Fruit fly (Drosophila melanogaster): Measurements from ENCODE around the gene Sap-r.

Gene Sap-r

dm6 chr3R:30842199-30842598, 46.7 kb downstream of the Sap-r start:
- no peak for TF ChIP-seq cnc (optimal IDR thresholded peaks at IDR 0.05)
- no peak for TF ChIP-seq pad (GFP tag; optimal IDR thresholded peaks at IDR 0.05)
- TF ChIP-seq toe (GFP tag; optimal IDR thresholded peaks at IDR 0.05), result no peak
- TF ChIP-seq kay (GFP tag; ENCODE audit: borderline replicate concordance), result no peak
- no peak for TF ChIP-seq CG14711 (tag; optimal IDR thresholded peaks at IDR 0.05)
- TF ChIP-seq Hr96 (GFP tag; optimal IDR thresholded peaks at IDR 0.05), result no peak
- TF ChIP-seq CG12768 (GFP tag; optimal IDR thresholded peaks at IDR 0.05), result no peak
- TF ChIP-seq bab1 (GFP tag; optimal IDR thresholded peaks at IDR 0.05), result no peak
- no peak for TF ChIP-seq Mnt (GFP tag; optimal IDR thresholded peaks at IDR 0.05)
- no peak for TF ChIP-seq CG1620 (GFP tag; optimal IDR thresholded peaks at IDR 0.05)
- TF ChIP-seq tj (GFP tag; optimal IDR thresholded peaks at IDR 0.05), result no peak
- TF ChIP-seq CG11617 (GFP tag; optimal IDR thresholded peaks at IDR 0.05), result no peak
- TF ChIP-seq cic (GFP tag; optimal IDR thresholded peaks at IDR 0.05), result no peak
- no peak for TF ChIP-seq CG7045 (GFP tag; optimal IDR thresholded peaks at IDR 0.05)
- TF ChIP-seq Clk (GFP tag; optimal IDR thresholded peaks at IDR 0.05), result no peak

- TF ChIP-seq Hr96 (GFP tag; optimal IDR thresholded peaks at IDR 0.05) (no peak), CG1620 (GFP tag; optimal IDR thresholded peaks at IDR 0.05) (no peak), tj (GFP tag; optimal IDR thresholded peaks at IDR 0.05) (no peak), pad (GFP tag; optimal IDR thresholded peaks at IDR 0.05) (no peak), CG7101 (tag; optimal IDR thresholded peaks at IDR 0.05) (no peak), CG7045 (GFP tag; optimal IDR thresholded peaks at IDR 0.05) (no peak), CG5204 (GFP tag; optimal IDR thresholded peaks at IDR 0.05) (no peak), Clk (GFP tag; optimal IDR thresholded peaks at IDR 0.05) (no peak), ovo (GFP tag; optimal IDR thresholded peaks at IDR 0.05) (no peak), cnc (optimal IDR thresholded peaks at IDR 0.05) (no peak), Crg-1 (GFP tag; optimal IDR thresholded peaks at IDR 0.05) (no peak), kay (GFP tag; ENCODE audit: borderline replicate concordance) (no peak)
These were observed 48.1 kb downstream of the Sap-r start for dm6 chr3R:30840741-30841140.
